Fruit fly (Drosophila melanogaster): ENCODE data around the gene PVRAP.

PVRAP gene

dm6 chr3L:6074975-6075692 is 78.1 kb downstream of the PVRAP start, which contains the start of the genes CG13295 and CG6610 (continued):
- TF ChIP-seq gcm (GFP tag; optimal IDR thresholded peaks at IDR 0.05) (peak; percentile 11), CG2678 (tag; optimal IDR thresholded peaks at IDR 0.05) (peak; percentile 76), slbo (GFP tag; IDR thresholded peaks at IDR 0.05) (peak; percentile 70), Mad (GFP tag; optimal IDR thresholded peaks at IDR 0.05) (peak; percentile 26), CG4854 (GFP tag; optimal IDR thresholded peaks at IDR 0.05) (peak; percentile 16), Atf6 (GFP tag; IDR thresholded peaks at IDR 0.05) (peak; percentile 35; the same call in 1 of the 2 replicates), dpn (GFP tag; optimal IDR thresholded peaks at IDR 0.05) (peak; percentile 46 to 54), pho (GFP tag; optimal IDR thresholded peaks at IDR 0.05) (peak; percentile 59), Elba2 (GFP tag; optimal IDR thresholded peaks at IDR 0.05) (no peak), row (GFP tag; IDR thresholded peaks at IDR 0.05) (peak; percentile 95), sisA (GFP tag; IDR thresholded peaks at IDR 0.05) (peak; percentile 46; the same call in 1 of the 2 replicates), crp (GFP tag; optimal IDR thresholded peaks at IDR 0.05) (peak in 1 of 2 experiments; percentile 25), Six4 (GFP tag; optimal IDR thresholded peaks at IDR 0.05) (no peak), zf30C (GFP tag; optimal IDR thresholded peaks at IDR 0.05) (no peak), CG10462 (GFP tag; optimal IDR thresholded peaks at IDR 0.05) (peak; percentile 13), Fer1 (GFP tag; optimal IDR thresholded peaks at IDR 0.05) (peak; percentile 37), CG4617 (GFP tag; optimal IDR thresholded peaks at IDR 0.05; ENCODE audit: borderline replicate concordance) (peak; percentile 20), Dp (GFP tag; optimal IDR thresholded peaks at IDR 0.05) (peak; percentile 4), prd (optimal IDR thresholded peaks at IDR 0.05) (no peak), prd (GFP tag; IDR thresholded peaks at IDR 0.05) (peak; percentile 75), CG30403 (GFP tag; optimal IDR thresholded peaks at IDR 0.05) (peak; percentile 79), Doc2 (GFP tag; IDR thresholded peaks at IDR 0.05) (no peak), nom (GFP tag; optimal IDR thresholded peaks at IDR 0.05) (peak; percentile 2), zfh1 (GFP tag; IDR thresholded peaks at IDR 0.05) (no peak), CG14667 (GFP tag; IDR thresholded peaks at IDR 0.05) (peak; percentile 46; the same call in 1 of the 2 replicates), CG2116 (GFP tag; optimal IDR thresholded peaks at IDR 0.05) (peak; percentile 41), Hr3 (GFP tag; optimal IDR thresholded peaks at IDR 0.05) (peak; percentile 49), hbn (GFP tag; IDR thresholded peaks at IDR 0.05; ENCODE audit: partially characterized antibody) (no peak), Rx (GFP tag; IDR thresholded peaks at IDR 0.05) (0 out of 2 replicates have a peak, but pooled peaks have one; percentile 12), CoRest (tag; optimal IDR thresholded peaks at IDR 0.05) (peak; percentile 83), nerfin-1 (tag; optimal IDR thresholded peaks at IDR 0.05) (peak; percentile 61), sna (GFP tag; IDR thresholded peaks at IDR 0.05; ENCODE audit: partially characterized antibody) (no peak), CG3281 (GFP tag; optimal IDR thresholded peaks at IDR 0.05) (peak; percentile 56), Antp (GFP tag; optimal IDR thresholded peaks at IDR 0.05) (peak; percentile 21), Hr51 (GFP tag; optimal IDR thresholded peaks at IDR 0.05) (peak; percentile 59 to 68), CG13296 (GFP tag; optimal IDR thresholded peaks at IDR 0.05) (peak; percentile 56), fd96Cb (tag; optimal IDR thresholded peaks at IDR 0.05) (peak; percentile 27), lilli (GFP tag; optimal IDR thresholded peaks at IDR 0.05) (peak; percentile 71), CG1529 (GFP tag; optimal IDR thresholded peaks at IDR 0.05) (peak; percentile 29), twi (tag; optimal IDR thresholded peaks at IDR 0.05) (peak; percentile 64), Dip3 (GFP tag; optimal IDR thresholded peaks at IDR 0.05) (peak; percentile 45), klu (GFP tag; IDR thresholded peaks at IDR 0.05) (peak; percentile 54), CG18764 (GFP tag; optimal IDR thresholded peaks at IDR 0.05) (no peak), CG9437 (GFP tag; optimal IDR thresholded peaks at IDR 0.05) (peak; percentile 22), sc (optimal IDR thresholded peaks at IDR 0.05) (no peak), sc (GFP tag; optimal IDR thresholded peaks at IDR 0.05) (peak; percentile 12), chinmo (GFP tag; IDR thresholded peaks at IDR 0.05; ENCODE audit: partially characterized antibody) (0 out of 4 replicates have a peak, but pooled peaks have one; percentile 13), Hsf (GFP tag; optimal IDR thresholded peaks at IDR 0.05) (peak; percentile 62), CG14441 (GFP tag; IDR thresholded peaks at IDR 0.05) (peak; percentile 36; the same call in 1 of the 2 replicates)

Data from whole organism, embryonic.